Worm (Caenorhabditis elegans): Measurements from ENCODE around the gene faah-1.

DNA sequence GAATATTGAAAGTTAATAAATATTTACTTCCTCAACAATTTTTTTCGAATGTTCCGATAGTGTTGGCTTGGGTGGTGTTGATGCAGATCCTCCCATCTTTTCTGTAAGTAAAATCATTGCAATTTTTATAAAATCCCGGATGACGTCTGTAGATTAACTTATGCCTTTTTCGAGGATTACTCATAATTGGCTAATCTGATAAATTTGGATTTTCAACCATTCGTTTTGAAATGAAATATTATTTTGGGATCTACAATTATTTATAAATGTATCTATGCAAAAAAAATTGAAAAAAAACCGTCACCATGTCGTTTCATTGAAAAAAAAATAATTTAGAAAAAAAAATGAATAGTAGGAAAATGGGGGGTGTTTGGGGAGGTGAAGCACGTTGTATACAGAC is 41.9 kb downstream of the faah-1 start, which contains the start of gene glrx-22:
- TF ChIP-seq fkh-10 (GFP tag; optimal IDR thresholded peaks at IDR 0.05), result no peak
- no peak for TF ChIP-seq che-1 (tag; optimal IDR thresholded peaks at IDR 0.05)
- TF ChIP-seq C08G9.2 (tag; optimal IDR thresholded peaks at IDR 0.05), result no peak
- TF ChIP-seq K02D7.2 (tag; optimal IDR thresholded peaks at IDR 0.05), result no peak
- no peak for TF ChIP-seq ceh-19 (GFP tag; optimal IDR thresholded peaks at IDR 0.05)
- no peak for TF ChIP-seq pag-3 (tag; optimal IDR thresholded peaks at IDR 0.05; ENCODE audit: borderline replicate concordance)
- no peak for TF ChIP-seq ceh-2 (tag; optimal IDR thresholded peaks at IDR 0.05)
- no peak for TF ChIP-seq pros-1 (tag; optimal IDR thresholded peaks at IDR 0.05)
- TF ChIP-seq elt-2 (tag; optimal IDR thresholded peaks at IDR 0.05), result no peak
- TF ChIP-seq ceh-30 (tag; optimal IDR thresholded peaks at IDR 0.05), result no peak
- no peak for TF ChIP-seq unc-55 (GFP tag; optimal IDR thresholded peaks at IDR 0.05)
- TF ChIP-seq pha-4 (tag; optimal IDR thresholded peaks at IDR 0.05), result no peak
- no peak for TF ChIP-seq ceh-45 (GFP tag; IDR thresholded peaks at IDR 0.05)
